Fruit fly (Drosophila melanogaster): ENCODE measurements around the gene CG5421.
A peak's percentile ranks its signal among the peaks of the same experiment; 100 is the strongest.

CG5421 gene

dm6 chr2L:12468813-12469212, 20.9 kb upstream of the CG5421 start (continued):
- TF ChIP-seq Eip74EF (GFP tag; optimal IDR thresholded peaks at IDR 0.05) (peak in 1 of 2 experiments; percentile 38), dysf (GFP tag; IDR thresholded peaks at IDR 0.05) (0 out of 3 replicates have a peak, but pooled peaks have one; percentile 28), CG8359 (GFP tag; optimal IDR thresholded peaks at IDR 0.05; ENCODE audit: borderline replicate concordance) (no peak), Tbp (GFP tag; optimal IDR thresholded peaks at IDR 0.05) (no peak), PHDP (tag; optimal IDR thresholded peaks at IDR 0.05) (no peak), CG6791 (GFP tag; IDR thresholded peaks at IDR 0.05; ENCODE audit: partially characterized antibody) (no peak), CG43689 (GFP tag; IDR thresholded peaks at IDR 0.05) (no peak), CG8089 (GFP tag; optimal IDR thresholded peaks at IDR 0.05) (no peak), slp2 (GFP tag; optimal IDR thresholded peaks at IDR 0.05) (no peak), CG9215 (GFP tag; IDR thresholded peaks at IDR 0.05) (no peak), CG17359 (tag; optimal IDR thresholded peaks at IDR 0.05) (no peak), gcm2 (GFP tag; optimal IDR thresholded peaks at IDR 0.05) (no peak), Trl (optimal IDR thresholded peaks at IDR 0.05) (no peak), Trl (GFP tag; optimal IDR thresholded peaks at IDR 0.05) (no peak), CG17385 (GFP tag; optimal IDR thresholded peaks at IDR 0.05) (peak; percentile 4), CG11247 (GFP tag; IDR thresholded peaks at IDR 0.05) (no peak), CG14710 (tag; optimal IDR thresholded peaks at IDR 0.05) (no peak), sna (GFP tag; IDR thresholded peaks at IDR 0.05; ENCODE audit: partially characterized antibody) (no peak), Dfd (GFP tag; optimal IDR thresholded peaks at IDR 0.05) (no peak), Med (GFP tag) (peak; percentile 13), tgo (GFP tag; IDR thresholded peaks at IDR 0.05) (no peak), CG3847 (GFP tag; IDR thresholded peaks at IDR 0.05) (no peak), Max (GFP tag; optimal IDR thresholded peaks at IDR 0.05) (no peak), CG3726 (GFP tag; IDR thresholded peaks at IDR 0.05) (no peak), al (GFP tag; IDR thresholded peaks at IDR 0.05) (no peak), Dref (GFP tag; IDR thresholded peaks at IDR 0.05) (no peak), Bgb (GFP tag; IDR thresholded peaks at IDR 0.05; ENCODE audit: partially characterized antibody) (no peak), Ssrp (tag; optimal IDR thresholded peaks at IDR 0.05) (no peak), B-H1 (GFP tag; IDR thresholded peaks at IDR 0.05) (no peak), CG14667 (GFP tag; IDR thresholded peaks at IDR 0.05) (no peak), CG31441 (GFP tag; IDR thresholded peaks at IDR 0.05) (no peak), stwl (tag; optimal IDR thresholded peaks at IDR 0.05) (no peak), Ets65A (GFP tag) (no peak), sr (GFP tag; IDR thresholded peaks at IDR 0.05) (no peak), Doc3 (GFP tag; IDR thresholded peaks at IDR 0.05; ENCODE audit: partially characterized antibody) (no peak), HmgZ (tag; optimal IDR thresholded peaks at IDR 0.05) (no peak), unc-4 (GFP tag; IDR thresholded peaks at IDR 0.05; ENCODE audit: partially characterized antibody) (no peak), CG10654 (GFP tag; optimal IDR thresholded peaks at IDR 0.05) (no peak), tll (GFP tag; optimal IDR thresholded peaks at IDR 0.05) (no peak), D19B (GFP tag; optimal IDR thresholded peaks at IDR 0.05) (peak; percentile 9), CG6683 (GFP tag; optimal IDR thresholded peaks at IDR 0.05) (no peak), CG31365 (tag; optimal IDR thresholded peaks at IDR 0.05) (no peak), Fer1 (GFP tag; optimal IDR thresholded peaks at IDR 0.05) (peak; percentile 10), CG18011 (GFP tag; optimal IDR thresholded peaks at IDR 0.05) (no peak), zfh2 (GFP tag; optimal IDR thresholded peaks at IDR 0.05) (no peak), sd (tag; optimal IDR thresholded peaks at IDR 0.05) (peak; percentile 64), Taf1 (GFP tag; IDR thresholded peaks at IDR 0.05) (no peak), bab2 (GFP tag; optimal IDR thresholded peaks at IDR 0.05) (no peak), sob (GFP tag; IDR thresholded peaks at IDR 0.05) (no peak), sug (tag; optimal IDR thresholded peaks at IDR 0.05) (peak; percentile 50), CG1024 (GFP tag; IDR thresholded peaks at IDR 0.05) (no peak), Gug (GFP tag; IDR thresholded peaks at IDR 0.05) (no peak)

Data from whole organism, embryonic.